Worm (Caenorhabditis elegans): ENCODE measurements around the gene ppt-1.

Gene ppt-1

DNA sequence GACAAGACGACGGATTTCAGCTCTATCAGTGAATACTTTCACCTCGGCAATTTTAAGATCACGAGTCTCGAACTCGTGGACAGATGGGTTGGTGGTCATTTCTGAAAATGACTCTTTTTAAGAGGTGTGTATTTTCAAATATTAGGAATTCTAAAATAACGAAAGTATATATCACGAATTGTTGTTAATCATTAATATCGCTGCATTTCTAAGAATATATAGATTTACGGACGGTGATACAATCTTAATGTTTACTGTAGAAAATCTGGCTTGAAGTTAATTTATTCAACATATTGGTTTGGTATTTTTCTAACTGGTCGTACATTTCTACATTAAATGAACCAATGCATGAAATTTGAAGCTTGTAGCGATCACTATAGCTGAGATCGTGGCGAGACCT is 20.9 kb downstream of the ppt-1 start, which contains the start of gene ZK1055.7:
ZK1055.7 (minus strand) TSS at position 101 of the 400 bp plus-strand sequence.
- no peak for TF ChIP-seq efl-1 (optimal IDR thresholded peaks at IDR 0.05)
- TF ChIP-seq efl-1 (GFP tag; optimal IDR thresholded peaks at IDR 0.05 in 1 of 2) = peak in 1 of 2 experiments; percentile 50
- no peak for TF ChIP-seq zag-1 (tag; optimal IDR thresholded peaks at IDR 0.05)
- no peak for TF ChIP-seq ama-1 (optimal IDR thresholded peaks at IDR 0.05)

DNA sequence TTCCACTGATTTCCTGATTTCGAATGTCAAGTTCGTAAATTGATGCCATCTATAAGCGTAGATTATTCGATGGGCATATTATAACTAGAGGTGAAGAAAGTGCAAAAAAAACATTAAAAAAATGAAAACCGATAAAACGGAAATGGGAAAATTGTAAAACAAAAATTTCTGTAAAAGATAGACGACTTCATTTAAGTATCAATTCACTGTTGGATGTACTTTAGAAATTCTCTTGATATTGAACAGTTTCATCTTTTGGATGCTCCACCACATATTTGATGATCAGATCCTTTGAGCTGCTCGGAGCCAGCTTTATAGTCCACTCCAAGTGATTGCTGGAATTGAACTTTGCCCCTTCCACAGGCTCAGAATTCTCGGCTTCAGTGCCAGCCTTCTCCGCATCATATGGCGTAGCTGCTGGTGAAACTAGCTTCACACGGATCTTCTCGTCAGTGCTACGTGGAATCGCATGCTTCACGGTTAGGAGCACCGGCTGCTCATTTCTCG is 23.5 kb downstream of the ppt-1 start, which contains the start of gene ZK1055.6:
ZK1055.6 (minus strand) TSS at position 51 of the 507 bp plus-strand sequence.
- TF ChIP-seq fkh-4 (tag; optimal IDR thresholded peaks at IDR 0.05; ENCODE audit: borderline replicate concordance) = no peak
- TF ChIP-seq nhr-12 (tag; optimal IDR thresholded peaks at IDR 0.05) = no peak
- no peak for TF ChIP-seq lin-13 (GFP tag; optimal IDR thresholded peaks at IDR 0.05)
- no peak for TF ChIP-seq snu-23 (GFP tag; optimal IDR thresholded peaks at IDR 0.05)
- TF ChIP-seq vab-15 (tag; optimal IDR thresholded peaks at IDR 0.05) = no peak
- TF ChIP-seq lir-3 (tag; optimal IDR thresholded peaks at IDR 0.05; ENCODE audit: poor library complexity) = no peak
- no peak for TF ChIP-seq mab-9 (GFP tag; IDR thresholded peaks at IDR 0.05)
- no peak for TF ChIP-seq alr-1 (tag; optimal IDR thresholded peaks at IDR 0.05; ENCODE audit: borderline replicate concordance)
- no peak for TF ChIP-seq pax-3 (tag; optimal IDR thresholded peaks at IDR 0.05)
- no peak for TF ChIP-seq nhr-84 (tag; optimal IDR thresholded peaks at IDR 0.05)
- TF ChIP-seq lin-14 (GFP tag; optimal IDR thresholded peaks at IDR 0.05) = no peak
- no peak for TF ChIP-seq egl-27 (tag; optimal IDR thresholded peaks at IDR 0.05)
- TF ChIP-seq nhr-237 (tag; optimal IDR thresholded peaks at IDR 0.05) = no peak
- TF ChIP-seq egl-13 (tag; optimal IDR thresholded peaks at IDR 0.05) = no peak

DNA sequence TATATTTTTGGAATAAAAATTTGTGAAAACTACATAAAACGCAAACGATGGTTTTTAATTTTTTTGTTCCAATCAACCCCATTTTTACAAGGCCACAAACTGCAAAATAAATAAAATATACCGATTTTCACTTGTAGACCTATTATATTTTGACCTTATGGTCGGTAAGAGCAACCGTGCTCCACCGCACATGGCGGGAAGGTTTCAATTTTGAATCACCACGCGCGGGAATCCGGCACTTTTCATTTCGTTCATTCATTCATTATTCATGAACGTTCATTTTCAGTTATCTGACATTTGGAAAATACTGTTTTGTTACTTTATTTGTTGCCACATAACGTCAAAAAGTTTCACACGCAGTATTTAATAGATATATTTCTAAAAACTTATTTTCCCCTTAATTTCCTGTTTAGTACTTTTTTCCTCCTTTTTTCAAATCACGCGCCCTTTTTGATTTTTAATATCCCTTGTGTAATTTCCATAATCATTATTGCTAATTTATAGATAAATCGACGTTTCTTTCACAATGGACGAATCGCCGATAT is 32.4 kb downstream of the ppt-1 start, which contains the start of gene hcp-1:
hcp-1 (plus strand) TSS at position 495 of the 545 bp plus-strand sequence.
- TF ChIP-seq zip-4 (GFP tag; optimal IDR thresholded peaks at IDR 0.05) (no peak), mef-2 (tag; optimal IDR thresholded peaks at IDR 0.05) (no peak), lsy-2 (tag; optimal IDR thresholded peaks at IDR 0.05) (peak in 1 of 2 experiments; percentile 72), sup-37 (GFP tag; optimal IDR thresholded peaks at IDR 0.05) (no peak), ces-1 (GFP tag; optimal IDR thresholded peaks at IDR 0.05) (no peak), efl-3 (GFP tag; optimal IDR thresholded peaks at IDR 0.05) (no peak), unc-130 (tag; optimal IDR thresholded peaks at IDR 0.05) (peak; percentile 36), nhr-20 (tag; optimal IDR thresholded peaks at IDR 0.05) (peak; percentile 20), hlh-17 (GFP tag; optimal IDR thresholded peaks at IDR 0.05; ENCODE audit: borderline replicate concordance) (no peak), elt-2 (tag; optimal IDR thresholded peaks at IDR 0.05) (no peak), C04F5.9 (tag; optimal IDR thresholded peaks at IDR 0.05) (no peak), C16A3.4 (tag; optimal IDR thresholded peaks at IDR 0.05) (peak; percentile 61), lin-35 (GFP tag; optimal IDR thresholded peaks at IDR 0.05) (peak; percentile 84 to 95), dpl-1 (GFP tag; optimal IDR thresholded peaks at IDR 0.05) (peak; percentile 87 to 91 (median 88)), unc-98 (GFP tag; IDR thresholded peaks at IDR 0.05) (no peak), snu-23 (GFP tag; optimal IDR thresholded peaks at IDR 0.05) (peak; percentile 46), C34B4.2 (tag; optimal IDR thresholded peaks at IDR 0.05) (no peak), aha-1 (tag; optimal IDR thresholded peaks at IDR 0.05) (no peak), xbp-1 (tag; optimal IDR thresholded peaks at IDR 0.05) (peak; percentile 41), isw-1 (GFP tag; IDR thresholded peaks at IDR 0.05) (peak; percentile 3; the same call in 1 of the 2 replicates), F16B12.6 (tag; optimal IDR thresholded peaks at IDR 0.05) (peak; percentile 29), rnt-1 (tag; optimal IDR thresholded peaks at IDR 0.05) (peak; percentile 37), blmp-1 (tag; optimal IDR thresholded peaks at IDR 0.05) (peak; percentile 83), sptf-1 (tag; optimal IDR thresholded peaks at IDR 0.05) (no peak), pag-3 (tag; optimal IDR thresholded peaks at IDR 0.05; ENCODE audit: borderline replicate concordance, insufficient read depth) (no peak), efl-1 (optimal IDR thresholded peaks at IDR 0.05) (peak; percentile 91 to 95), efl-1 (GFP tag; optimal IDR thresholded peaks at IDR 0.05 in 1 of 2) (peak; percentile 89 to 99), swsn-7 (tag; optimal IDR thresholded peaks at IDR 0.05) (peak; percentile 9), mep-1 (tag; optimal IDR thresholded peaks at IDR 0.05) (peak; percentile 57), nhr-28 (tag; optimal IDR thresholded peaks at IDR 0.05) (no peak), lin-15B (tag; optimal IDR thresholded peaks at IDR 0.05) (peak; percentile 12)
